Fruit fly (Drosophila melanogaster) whole organism, wandering third instar larva: ENCODE results near the gene CG5478.

Source experiments
- Abd-B ChIP-seq: fragments of >200 bp; optimal IDR thresholded peaks from 2 replicates; lab custom pipeline; 2017; ENCODE audit warnings: missing biosample characterization, missing genetic modification characterization
- Dfd ChIP-seq: fragments of >200 bp; optimal IDR thresholded peaks from 2 replicates; lab custom pipeline; 2017; ENCODE audit warnings: missing biosample characterization, missing genetic modification characterization
- GATAd ChIP-seq: sonication (Bioruptor generic); optimal IDR thresholded peaks from 2 replicates; lab custom pipeline; 2016; ENCODE audit warnings: missing biosample characterization, missing genetic modification characterization
- Myc ChIP-seq: fragments of >200 bp; optimal IDR thresholded peaks from 2 replicates; lab custom pipeline; 2017
- OdsH ChIP-seq: fragments of 200-800 bp; sonication (Bioruptor generic); optimal IDR thresholded peaks from 2 replicates; lab custom pipeline; 2016; ENCODE audit warnings: missing biosample characterization, mild to moderate bottlenecking, missing genetic modification characterization
- Sp1 ChIP-seq: fragments of 200-800 bp; sonication (Bioruptor generic); optimal IDR thresholded peaks from 3 replicates; lab custom pipeline; 2019; ENCODE audit warnings: missing biosample characterization, mild to moderate bottlenecking, missing genetic modification characterization, moderate library complexity
- pan ChIP-seq: fragments of >200 bp; optimal IDR thresholded peaks from 2 replicates; lab custom pipeline; 2017
- sv ChIP-seq: fragments of 200-800 bp; sonication (Bioruptor generic); optimal IDR thresholded peaks from 3 replicates; lab custom pipeline; 2016; ENCODE audit warnings: missing biosample characterization, missing genetic modification characterization
- usp ChIP-seq: fragments of >200 bp; optimal IDR thresholded peaks from 2 replicates; lab custom pipeline; 2017; ENCODE audit warnings: missing biosample characterization, missing genetic modification characterization

- no peak for TF ChIP-seq Sp1 (GFP tag; lab: Kevin White, UChicago)
- TF ChIP-seq sv (GFP tag; lab: Kevin White, UChicago), result no peak
- TF ChIP-seq Dfd (GFP tag; lab: Kevin White, UChicago), result no peak
- TF ChIP-seq Abd-B (GFP tag; lab: Kevin White, UChicago), result no peak
- no peak for TF ChIP-seq pan (lab: Kevin White, UChicago)
- no peak for TF ChIP-seq usp (GFP tag; lab: Kevin White, UChicago)
- no peak for TF ChIP-seq Myc
- no peak for TF ChIP-seq OdsH (GFP tag; lab: Kevin White, UChicago)
- TF ChIP-seq GATAd (GFP tag; lab: Kevin White, UChicago), result no peak
These were observed 8.2 kb downstream of the CG5478 start, which contains the start of gene CG34276 for dm6 chr3R:15925329-15925728.
